Fruit fly (Drosophila melanogaster): ENCODE measurements around the gene Mettl14.

DNA sequence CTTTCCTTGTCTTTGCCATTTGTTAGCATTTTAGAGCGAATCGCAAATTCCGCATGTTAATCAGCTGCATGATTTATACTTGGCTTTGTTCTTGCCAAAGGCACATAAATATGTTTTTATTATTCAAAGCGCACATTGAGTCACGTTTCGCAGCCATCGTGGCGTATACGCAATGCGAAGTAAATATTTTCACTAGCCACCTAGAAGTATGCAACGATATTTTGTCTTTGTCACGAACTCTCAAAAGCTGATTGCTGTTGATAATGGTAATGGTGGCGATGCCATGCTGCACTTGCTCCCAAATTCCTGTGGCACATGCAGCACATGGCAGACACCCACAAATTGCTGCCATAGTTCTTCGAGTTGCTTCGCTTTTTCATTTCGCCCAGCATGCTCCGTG lies 26.5 kb downstream of the Mettl14 start:
- TF ChIP-seq svp (GFP tag), result no peak
- no peak for TF ChIP-seq CG10631 (GFP tag; optimal IDR thresholded peaks at IDR 0.05)
- TF ChIP-seq CG11762 (GFP tag; optimal IDR thresholded peaks at IDR 0.05; ENCODE audit: insufficient read depth), result no peak
- no peak for TF ChIP-seq CG32006 (GFP tag; optimal IDR thresholded peaks at IDR 0.05)
- TF ChIP-seq CG34406 (GFP tag; optimal IDR thresholded peaks at IDR 0.05), result no peak
- TF ChIP-seq Blimp-1 (GFP tag; optimal IDR thresholded peaks at IDR 0.05), result no peak
- no peak for TF ChIP-seq fd85E (GFP tag; optimal IDR thresholded peaks at IDR 0.05)

All from whole organism, prepupa.